Fruit fly (Drosophila melanogaster) whole organism, pupa: Measurements from ENCODE around the gene CDase.

Experiments
- CG12605 ChIP-seq: fragments of 200-800 bp; sonication (Bioruptor generic); IDR thresholded peaks from 2 replicates; pipeline ENCODE4 v1.3.6; 2022; ENCODE audit warnings: missing biosample characterization, missing genetic modification characterization
- CG13204 ChIP-seq: fragments of 200-800 bp; sonication (Bioruptor generic); optimal IDR thresholded peaks from 2 replicates; lab custom pipeline; 2018; ENCODE audit warnings: missing biosample characterization, mild to moderate bottlenecking, missing genetic modification characterization, moderate library complexity
- CG4496 ChIP-seq: fragments of 200-800 bp; sonication (Bioruptor generic); IDR thresholded peaks from 3 replicates; pipeline ENCODE4 v1.3.6; 2022; ENCODE audit warnings: missing biosample characterization, missing genetic modification characterization
- CG8159 ChIP-seq: fragments of 200-800 bp; sonication (Bioruptor generic); optimal IDR thresholded peaks from 3 replicates; lab custom pipeline; 2018; ENCODE audit warnings: missing biosample characterization, mild to moderate bottlenecking, missing genetic modification characterization, moderate library complexity
- gl ChIP-seq: fragments of 200-800 bp; sonication (Bioruptor generic); optimal IDR thresholded peaks from 2 replicates; lab custom pipeline; 2018; ENCODE audit warnings: missing biosample characterization, mild to moderate bottlenecking, missing genetic modification characterization

DNA sequence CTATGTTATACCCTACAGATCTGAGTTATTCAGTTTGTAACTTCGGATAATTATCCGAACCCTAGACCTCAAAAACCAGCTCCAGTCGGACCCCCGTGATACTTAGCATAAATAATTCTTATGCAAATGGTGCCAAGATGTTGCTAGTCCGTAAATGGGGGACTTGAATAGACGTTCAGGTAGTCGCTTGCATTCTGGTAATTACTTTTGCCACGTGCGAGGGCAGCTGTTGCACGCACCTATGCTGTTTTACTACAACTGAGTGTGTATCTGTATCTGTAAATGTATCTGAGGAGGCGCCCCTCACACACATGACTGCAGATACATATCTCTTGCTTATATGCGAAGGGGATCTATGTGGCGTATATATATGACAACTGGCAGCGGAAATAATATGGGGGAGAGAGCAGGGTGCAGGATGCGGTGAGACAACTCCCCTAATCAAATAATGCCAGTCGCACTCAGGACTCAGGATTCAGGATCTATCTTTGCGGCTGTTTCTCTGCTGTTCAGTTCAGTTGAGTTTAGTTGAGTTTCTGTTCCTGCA is 15.4 kb downstream of the CDase start:
- TF ChIP-seq CG12605 (GFP tag; lab: Robert Waterston, UW) (no peak), CG8159 (tag; lab: Kevin White, UChicago) (no peak), gl (tag; lab: Kevin White, UChicago) (no peak), CG13204 (GFP tag; lab: Kevin White, UChicago) (no peak), CG4496 (no peak)
